Worm (Caenorhabditis elegans): ENCODE results near the gene T19D7.7.

DNA sequence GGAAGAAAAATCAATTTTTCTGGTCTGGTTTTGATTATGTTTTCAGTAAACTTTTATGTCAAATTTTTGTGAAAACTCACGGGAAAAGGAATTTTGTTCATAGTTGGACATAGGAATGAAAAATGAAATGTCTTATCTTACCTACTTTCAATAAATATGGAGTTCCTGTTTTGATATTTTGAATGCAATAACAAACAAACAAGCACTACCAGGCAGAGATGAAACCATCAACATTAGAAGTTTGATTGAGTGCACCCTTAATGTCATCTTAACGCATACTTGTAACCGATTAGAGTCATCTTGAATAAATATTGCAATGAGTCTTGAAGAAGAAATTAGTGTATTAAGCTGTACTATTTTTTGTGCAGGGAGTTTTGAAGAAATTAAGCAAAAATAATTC, 39.4 kb downstream of the T19D7.7 start, which contains the start of gene M6.11:
- TF ChIP-seq ces-1 (GFP tag; optimal IDR thresholded peaks at IDR 0.05) (no peak), zip-11 (GFP tag; IDR thresholded peaks at IDR 0.05) (no peak), unc-39 (tag; optimal IDR thresholded peaks at IDR 0.05) (no peak), mdl-1 (tag; optimal IDR thresholded peaks at IDR 0.05) (no peak), nhr-11 (tag; optimal IDR thresholded peaks at IDR 0.05) (no peak)
